Fruit fly (Drosophila melanogaster): ENCODE data around the gene SPE.

Gene SPE

DNA sequence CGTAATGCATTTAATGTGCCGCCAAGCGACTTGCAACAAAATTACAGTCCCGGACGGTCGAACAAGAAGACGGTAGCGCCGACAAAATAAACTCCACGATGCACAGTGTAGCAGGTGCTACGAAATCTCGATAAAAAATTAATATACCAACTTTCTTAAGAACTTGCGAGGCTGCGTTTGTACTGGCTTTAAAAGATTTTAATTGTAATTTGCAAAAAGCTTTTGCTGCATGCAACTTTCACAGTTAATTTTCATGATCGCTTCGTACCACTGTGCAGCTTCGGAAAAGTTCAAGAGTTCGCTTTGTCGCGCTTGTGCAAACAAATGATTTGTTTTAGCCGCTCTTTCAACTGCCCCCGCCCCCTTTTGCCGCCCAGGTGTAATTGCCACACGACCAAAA, 39.9 kb upstream of the SPE start (continued):
- TF ChIP-seq CG11398 (GFP tag; optimal IDR thresholded peaks at IDR 0.05) (peak; percentile 48), CG11696 (GFP tag; IDR thresholded peaks at IDR 0.05) (no peak), MBD-R2 (GFP tag; IDR thresholded peaks at IDR 0.05) (0 out of 2 replicates have a peak, but pooled peaks have one; percentile 20), Hr51 (GFP tag; optimal IDR thresholded peaks at IDR 0.05) (peak in 1 of 2 experiments; percentile 78), H2.0 (GFP tag; IDR thresholded peaks at IDR 0.05) (peak; percentile 80), CG15479 (GFP tag; optimal IDR thresholded peaks at IDR 0.05) (no peak), z (GFP tag; IDR thresholded peaks at IDR 0.05) (no peak), jumu (GFP tag; optimal IDR thresholded peaks at IDR 0.05) (peak; percentile 51), CG12744 (GFP tag; optimal IDR thresholded peaks at IDR 0.05) (no peak), kni (GFP tag; optimal IDR thresholded peaks at IDR 0.05) (no peak), CG2875 (GFP tag; optimal IDR thresholded peaks at IDR 0.05) (peak; percentile 60), al (GFP tag; IDR thresholded peaks at IDR 0.05) (peak; percentile 23; the same call in 1 of the 2 replicates), abd-A (tag; optimal IDR thresholded peaks at IDR 0.05) (no peak), ap (GFP tag; IDR thresholded peaks at IDR 0.05) (peak; percentile 75), jing (GFP tag; optimal IDR thresholded peaks at IDR 0.05) (peak; percentile 62), klu (GFP tag; IDR thresholded peaks at IDR 0.05) (0 out of 2 replicates have a peak, but pooled peaks have one; percentile 36), oc (tag; optimal IDR thresholded peaks at IDR 0.05) (peak; percentile 65), danr (GFP tag; IDR thresholded peaks at IDR 0.05) (peak; percentile 45; the same call in 1 of the 2 replicates), Usf (GFP tag; optimal IDR thresholded peaks at IDR 0.05) (no peak), CG18262 (tag; optimal IDR thresholded peaks at IDR 0.05) (peak; percentile 65), CG8765 (GFP tag; IDR thresholded peaks at IDR 0.05) (no peak), HLH3B (GFP tag; IDR thresholded peaks at IDR 0.05) (peak; percentile 79), Max (GFP tag; optimal IDR thresholded peaks at IDR 0.05) (peak; percentile 62), Dip2 (GFP tag; IDR thresholded peaks at IDR 0.05) (0 out of 2 replicates have a peak, but pooled peaks have one; percentile 13), CG6854 (GFP tag; optimal IDR thresholded peaks at IDR 0.05) (no peak), CG8281 (tag; optimal IDR thresholded peaks at IDR 0.05) (peak; percentile 32), CG18476 (GFP tag; optimal IDR thresholded peaks at IDR 0.05) (peak; percentile 12), lab (GFP tag; optimal IDR thresholded peaks at IDR 0.05) (peak; percentile 85), CG12155 (GFP tag; optimal IDR thresholded peaks at IDR 0.05) (peak; percentile 32), D19A (tag; optimal IDR thresholded peaks at IDR 0.05) (peak; percentile 59), crp (GFP tag; optimal IDR thresholded peaks at IDR 0.05) (no peak), CG8944 (GFP tag; optimal IDR thresholded peaks at IDR 0.05) (peak; percentile 51), trem (tag; optimal IDR thresholded peaks at IDR 0.05) (peak; percentile 33), CG7786 (GFP tag; optimal IDR thresholded peaks at IDR 0.05) (peak; percentile 51), lola (GFP tag; optimal IDR thresholded peaks at IDR 0.05) (peak in 1 of 3 experiments; percentile 36), fd64A (GFP tag; optimal IDR thresholded peaks at IDR 0.05) (peak; percentile 49), CG9817 (tag; optimal IDR thresholded peaks at IDR 0.05) (peak; percentile 36), CG8089 (GFP tag; optimal IDR thresholded peaks at IDR 0.05) (peak; percentile 61), Atf6 (GFP tag; IDR thresholded peaks at IDR 0.05) (peak; percentile 54; the same call in 1 of the 2 replicates), CG3847 (GFP tag; IDR thresholded peaks at IDR 0.05) (peak; percentile 42; the same call in 1 of the 2 replicates), Dll (GFP tag; IDR thresholded peaks at IDR 0.05; ENCODE audit: partially characterized antibody) (no peak), CG9932 (GFP tag; IDR thresholded peaks at IDR 0.05) (peak; percentile 49), CG3281 (GFP tag; optimal IDR thresholded peaks at IDR 0.05) (peak; percentile 45), luna (GFP tag; optimal IDR thresholded peaks at IDR 0.05) (no peak), zfh1 (GFP tag; IDR thresholded peaks at IDR 0.05) (peak; percentile 84; the same call in 2 of the 3 replicates), pnt (GFP tag; optimal IDR thresholded peaks at IDR 0.05) (peak; percentile 56), CG8924 (tag; optimal IDR thresholded peaks at IDR 0.05) (peak; percentile 55), Lhr (GFP tag; optimal IDR thresholded peaks at IDR 0.05) (peak; percentile 7), esg (GFP tag; conservative IDR thresholded peaks at IDR 0.05) (peak; percentile 75), NfI (GFP tag; optimal IDR thresholded peaks at IDR 0.05) (peak; percentile 63)
